Worm (Caenorhabditis elegans) whole organism, L3 larva: Measurements from ENCODE around the gene mrps-5.

Source experiments
- mdl-1 ChIP-seq: fragments of 150-350 bp; optimal IDR thresholded peaks from 2 replicates; lab custom pipeline; 2014; ENCODE audit warnings: missing biosample characterization, missing genetic modification characterization
- nhr-77 ChIP-seq: fragments of 150-350 bp; optimal IDR thresholded peaks from 2 replicates; lab custom pipeline; 2014; ENCODE audit warnings: missing biosample characterization, missing genetic modification characterization

DNA sequence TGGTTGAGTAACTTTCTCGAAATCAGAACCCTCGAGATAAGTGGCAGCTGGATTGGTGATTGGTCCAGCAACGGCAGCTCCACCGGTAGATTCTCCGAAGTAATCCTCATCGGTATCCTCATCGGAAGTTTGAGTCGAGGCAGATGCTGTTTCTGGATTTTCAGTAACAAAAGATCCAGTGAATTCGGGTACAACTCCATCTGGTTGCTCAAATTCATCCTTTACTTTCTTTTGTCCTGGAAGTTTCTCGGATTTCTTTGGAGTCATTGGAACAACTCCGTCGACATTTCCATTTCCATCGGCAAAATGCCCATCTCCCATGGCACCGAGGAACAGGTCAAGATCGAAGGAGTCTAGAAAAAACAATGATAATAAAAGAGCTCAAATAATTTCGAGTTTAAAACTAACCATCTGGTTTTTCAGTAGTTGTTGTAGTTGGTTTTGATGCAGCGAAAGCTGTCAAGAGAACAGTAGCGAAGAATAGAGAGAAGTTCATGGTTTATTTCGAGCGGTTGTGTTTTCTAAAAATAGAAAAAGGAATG is 10.5 kb upstream of the mrps-5 start, which contains the start of gene F45D3.4:
- TF ChIP-seq mdl-1 (tag; lab: Kevin White, UChicago) (no peak), nhr-77 (tag; lab: Kevin White, UChicago) (no peak)
